Worm (Caenorhabditis elegans) whole organism, L4/young adult: Measurements from ENCODE around the gene nhr-204.

ENCODE experiments used
- W03F9.2 ChIP-seq: fragments of 150-350 bp; optimal IDR thresholded peaks from 2 replicates; lab custom pipeline; 2014; ENCODE audit warnings: missing biosample characterization, missing genetic modification characterization
- him-1 ChIP-seq: sonication (generic microtip); optimal IDR thresholded peaks from 2 replicates; lab custom pipeline; 2016; ENCODE audit warnings: missing genotype, missing genetic modification reagents, missing genetic modification characterization, missing compliant biosample characterization

DNA sequence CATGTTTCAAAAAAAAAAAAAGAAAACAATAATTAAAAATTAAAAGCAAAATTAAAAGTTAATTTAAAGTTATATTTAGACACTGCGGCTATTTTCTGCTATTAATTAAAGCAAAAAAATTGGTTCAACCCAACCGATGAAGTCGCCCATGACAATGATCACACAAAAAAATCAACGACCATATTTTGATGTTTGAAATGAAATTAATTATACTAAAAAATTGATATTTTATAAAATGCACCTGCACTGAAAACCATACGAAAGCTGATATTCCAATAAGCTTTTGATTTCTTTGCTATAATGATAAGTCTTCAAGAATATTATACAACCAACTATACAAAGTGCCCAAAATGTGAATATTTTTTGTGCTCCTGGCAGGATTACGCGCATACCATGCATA is 39.0 kb downstream of the nhr-204 start, which contains the start of gene srh-80:
- TF ChIP-seq him-1 (tag; lab: Kevin White, UChicago): no peak
- TF ChIP-seq W03F9.2: no peak
